Worm (Caenorhabditis elegans) whole organism, L4 larva: ENCODE results near the gene R02D5.24.

ENCODE experiments used
- ceh-82 ChIP-seq: sonication (generic microtip); optimal IDR thresholded peaks from 2 replicates; lab custom pipeline; 2017; ENCODE audit warnings: missing biosample characterization, missing genetic modification characterization
- hif-1 ChIP-seq, 2 experiments: sonication (generic microtip); optimal IDR thresholded peaks; 2 replicates each; lab custom pipeline; 2016 to 2017; ENCODE audit warnings: missing compliant biosample characterization in 2 of 2, missing genetic modification characterization in 2 of 2, missing genetic modification reagents in 2 of 2, missing genotype in 2 of 2, mild to moderate bottlenecking in 1 of 2
- mep-1 ChIP-seq: fragments of 150-350 bp; sonication (generic microtip); optimal IDR thresholded peaks from 3 replicates; lab custom pipeline; 2014; ENCODE audit warnings: missing biosample characterization, missing genetic modification characterization
- nhr-11 ChIP-seq: fragments of 150-350 bp; optimal IDR thresholded peaks from 2 replicates; lab custom pipeline; 2014; ENCODE audit warnings: missing biosample characterization, missing genetic modification characterization
- nhr-28 ChIP-seq: fragments of 150-350 bp; optimal IDR thresholded peaks from 2 replicates; lab custom pipeline; 2014; ENCODE audit warnings: missing biosample characterization, missing genetic modification characterization
- php-3 ChIP-seq: fragments of 200-800 bp; sonication (Bioruptor generic); IDR thresholded peaks from 2 replicates; pipeline ENCODE4 v1.3.6; 2022; ENCODE audit warnings: missing genetic modification reagents, missing genetic modification characterization, missing compliant biosample characterization

DNA sequence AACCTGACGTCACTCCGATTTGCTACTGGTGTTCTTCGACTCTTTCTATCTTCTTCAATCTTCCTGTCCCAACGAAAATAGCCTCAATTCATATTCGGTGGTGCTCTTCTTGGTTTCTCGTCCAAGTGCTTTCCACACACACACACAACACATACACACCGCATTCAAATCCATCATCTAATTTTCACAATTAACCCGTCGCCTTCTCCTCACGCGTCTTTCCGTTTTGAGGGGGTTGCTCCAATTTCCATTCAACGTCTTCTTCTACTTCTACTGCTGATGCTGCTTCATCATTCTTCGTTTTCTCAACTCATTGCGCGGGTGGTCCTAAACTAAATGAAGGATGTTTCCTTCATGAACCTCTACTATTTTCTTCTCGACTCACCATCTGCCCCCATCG is 10.0 kb upstream of the R02D5.24 start:
- TF ChIP-seq ceh-82 (tag; lab: Kevin White, UChicago) (no peak), nhr-28 (tag; lab: Kevin White, UChicago) (no peak), nhr-11 (tag; lab: Kevin White, UChicago) (no peak), hif-1 (tag; optimal IDR thresholded peaks at IDR 0.05; lab: Kevin White, UChicago) (no peak), php-3 (no peak), mep-1 (tag; lab: Kevin White, UChicago) (no peak)
